Fruit fly (Drosophila melanogaster): ENCODE data around the gene CG12560.
A peak's percentile ranks its signal among the peaks of the same experiment; 100 is the strongest.

The CG12560 gene

dm6 chr2L:8009283-8010211 is at the start of gene CG12560:
Gene CG12560, minus strand, starts transcription at chr2L:8009477.
- TF ChIP-seq sv (GFP tag; optimal IDR thresholded peaks at IDR 0.05) (no peak), fru (GFP tag; optimal IDR thresholded peaks at IDR 0.05) (peak; percentile 41), dmrt93B (GFP tag; optimal IDR thresholded peaks at IDR 0.05) (no peak), Dif (GFP tag; optimal IDR thresholded peaks at IDR 0.05; ENCODE audit: partially characterized antibody) (peak; percentile 22), jim (GFP tag; optimal IDR thresholded peaks at IDR 0.05) (peak; percentile 36), CrebA (GFP tag; optimal IDR thresholded peaks at IDR 0.05; ENCODE audit: borderline replicate concordance) (peak; percentile 64), Jra (GFP tag; optimal IDR thresholded peaks at IDR 0.05) (peak; percentile 2), brk (GFP tag; optimal IDR thresholded peaks at IDR 0.05) (no peak), OdsH (GFP tag; optimal IDR thresholded peaks at IDR 0.05) (peak; percentile 11), Hnf4 (GFP tag; optimal IDR thresholded peaks at IDR 0.05) (peak; percentile 61), foxo (GFP tag; optimal IDR thresholded peaks at IDR 0.05) (peak in 1 of 2 experiments; percentile 0), Abd-B (GFP tag; optimal IDR thresholded peaks at IDR 0.05) (no peak)

DNA sequence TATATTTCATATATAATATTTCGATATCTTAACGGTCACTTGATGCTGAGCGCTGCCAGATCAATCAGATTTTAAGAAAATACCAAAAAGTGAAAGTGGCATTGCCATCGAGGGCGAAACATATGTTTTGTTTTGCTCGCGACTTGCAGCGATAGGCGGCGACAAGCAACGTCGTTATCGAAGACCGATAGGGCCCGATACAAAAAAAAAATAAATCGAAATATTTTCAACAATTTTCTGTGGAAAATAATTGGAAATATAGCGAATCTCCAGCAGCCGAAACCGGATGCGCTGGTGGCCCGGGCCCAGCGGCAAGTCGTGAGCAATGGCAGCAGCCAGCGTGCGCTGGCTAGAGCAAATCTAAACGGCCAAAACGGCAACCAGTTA is 34.0 kb upstream of the CG12560 start, which contains the start of gene Megf8:
Megf8 (plus strand) TSS at position 190 of the 387 bp plus-strand sequence.
- TF ChIP-seq HLH106 (tag; optimal IDR thresholded peaks at IDR 0.05) (no peak), Hnf4 (GFP tag; optimal IDR thresholded peaks at IDR 0.05) (no peak), fru (GFP tag; optimal IDR thresholded peaks at IDR 0.05) (no peak), CG9705 (GFP tag; optimal IDR thresholded peaks at IDR 0.05) (no peak), Dif (GFP tag; optimal IDR thresholded peaks at IDR 0.05; ENCODE audit: partially characterized antibody) (no peak), Abd-B (GFP tag; optimal IDR thresholded peaks at IDR 0.05) (no peak), rgr (GFP tag; optimal IDR thresholded peaks at IDR 0.05) (no peak), dl (GFP tag; optimal IDR thresholded peaks at IDR 0.05; ENCODE audit: insufficient read depth in 1 of 2, partially characterized antibody in 2 of 2) (no peak), Rel (GFP tag; optimal IDR thresholded peaks at IDR 0.05) (no peak), Rel (tag; optimal IDR thresholded peaks at IDR 0.05) (no peak), pan (optimal IDR thresholded peaks at IDR 0.05) (no peak), Vsx2 (GFP tag; optimal IDR thresholded peaks at IDR 0.05; ENCODE audit: partially characterized antibody) (no peak), dsf (GFP tag; optimal IDR thresholded peaks at IDR 0.05; ENCODE audit: borderline replicate concordance) (no peak), usp (GFP tag; optimal IDR thresholded peaks at IDR 0.05) (no peak), GATAd (GFP tag; optimal IDR thresholded peaks at IDR 0.05) (no peak), Myc (optimal IDR thresholded peaks at IDR 0.05) (no peak), woc (GFP tag; optimal IDR thresholded peaks at IDR 0.05) (no peak), Jra (GFP tag; optimal IDR thresholded peaks at IDR 0.05) (no peak), CG32264 (GFP tag; optimal IDR thresholded peaks at IDR 0.05) (no peak), sage (GFP tag; optimal IDR thresholded peaks at IDR 0.05) (no peak), br (GFP tag; optimal IDR thresholded peaks at IDR 0.05) (no peak)

dm6 chr2L:8042645-8043281 is 33.5 kb upstream of the CG12560 start, which contains the start of gene RpL36A:
Gene RpL36A, minus strand, starts transcription at chr2L:8042909.
- TF ChIP-seq Jra (GFP tag; optimal IDR thresholded peaks at IDR 0.05) (no peak), Myc (optimal IDR thresholded peaks at IDR 0.05) (no peak), Sp1 (GFP tag; optimal IDR thresholded peaks at IDR 0.05) (peak; percentile 67), woc (GFP tag; optimal IDR thresholded peaks at IDR 0.05) (no peak), brk (GFP tag; optimal IDR thresholded peaks at IDR 0.05) (no peak), foxo (GFP tag; optimal IDR thresholded peaks at IDR 0.05) (peak in 1 of 2 experiments; percentile 45), dmrt93B (GFP tag; optimal IDR thresholded peaks at IDR 0.05) (no peak), lola (GFP tag; optimal IDR thresholded peaks at IDR 0.05) (no peak), ey (GFP tag; optimal IDR thresholded peaks at IDR 0.05) (no peak), Dif (GFP tag; optimal IDR thresholded peaks at IDR 0.05; ENCODE audit: partially characterized antibody) (no peak), psq (GFP tag; optimal IDR thresholded peaks at IDR 0.05) (peak; percentile 1), sage (GFP tag; optimal IDR thresholded peaks at IDR 0.05) (no peak), OdsH (GFP tag; optimal IDR thresholded peaks at IDR 0.05) (peak; percentile 35), sv (GFP tag; optimal IDR thresholded peaks at IDR 0.05) (peak; percentile 16), dl (GFP tag; optimal IDR thresholded peaks at IDR 0.05; ENCODE audit: insufficient read depth in 1 of 2, partially characterized antibody in 2 of 2) (no peak), pan (optimal IDR thresholded peaks at IDR 0.05) (no peak), fru (GFP tag; optimal IDR thresholded peaks at IDR 0.05) (no peak), CG9705 (GFP tag; optimal IDR thresholded peaks at IDR 0.05) (peak; percentile 25), Mio (GFP tag; optimal IDR thresholded peaks at IDR 0.05) (no peak), Hnf4 (GFP tag; optimal IDR thresholded peaks at IDR 0.05) (no peak), h (GFP tag; optimal IDR thresholded peaks at IDR 0.05) (peak; percentile 50), Dfd (GFP tag; optimal IDR thresholded peaks at IDR 0.05) (no peak), Rel (GFP tag; optimal IDR thresholded peaks at IDR 0.05) (no peak), Rel (tag; optimal IDR thresholded peaks at IDR 0.05) (peak; percentile 50), GATAd (GFP tag; optimal IDR thresholded peaks at IDR 0.05) (no peak), HLH106 (tag; optimal IDR thresholded peaks at IDR 0.05) (peak; percentile 17)
